Fruit fly (Drosophila melanogaster): Measurements from ENCODE around the gene rtp.

dm6 chr3R:5268495-5268894, 31.4 kb upstream of the rtp start:
- no peak for TF ChIP-seq CG17829 (tag; optimal IDR thresholded peaks at IDR 0.05)
- TF ChIP-seq CG7928 (GFP tag; optimal IDR thresholded peaks at IDR 0.05) = no peak
- TF ChIP-seq oc (tag; optimal IDR thresholded peaks at IDR 0.05) = no peak
- no peak for TF ChIP-seq Neu2 (GFP tag; optimal IDR thresholded peaks at IDR 0.05; ENCODE audit: borderline replicate concordance)
- TF ChIP-seq sd (tag; optimal IDR thresholded peaks at IDR 0.05) = no peak
- no peak for TF ChIP-seq D (optimal IDR thresholded peaks at IDR 0.05)
- no peak for TF ChIP-seq D (GFP tag; optimal IDR thresholded peaks at IDR 0.05)
- no peak for TF ChIP-seq D19B (GFP tag; optimal IDR thresholded peaks at IDR 0.05)
- no peak for TF ChIP-seq vfl (GFP tag; optimal IDR thresholded peaks at IDR 0.05)
- TF ChIP-seq CG6854 (GFP tag; optimal IDR thresholded peaks at IDR 0.05) = no peak
- TF ChIP-seq CG6791 (GFP tag; IDR thresholded peaks at IDR 0.05; ENCODE audit: partially characterized antibody) = no peak
- no peak for TF ChIP-seq ato (GFP tag; IDR thresholded peaks at IDR 0.05; ENCODE audit: partially characterized antibody)
- TF ChIP-seq Atf3 (GFP tag; optimal IDR thresholded peaks at IDR 0.05) = no peak
- TF ChIP-seq Pdp1 (GFP tag; optimal IDR thresholded peaks at IDR 0.05) = no peak
- no peak for TF ChIP-seq CG7556 (GFP tag; optimal IDR thresholded peaks at IDR 0.05)
